Worm (Caenorhabditis elegans) whole organism, late embryonic: Measurements from ENCODE around the gene K02A6.3.

Source experiments
- dve-1 ChIP-seq: sonication (generic microtip); optimal IDR thresholded peaks from 2 replicates; lab custom pipeline; 2017; ENCODE audit warnings: antibody characterized with exemption, mild to moderate bottlenecking, missing genetic modification characterization, missing compliant biosample characterization
- pha-4 ChIP-seq: fragments of 150-350 bp; optimal IDR thresholded peaks from 2 replicates; lab custom pipeline; 2018; ENCODE audit warnings: missing biosample characterization, missing genetic modification reagents, missing genetic modification characterization
- tbx-7 ChIP-seq: sonication (generic microtip); optimal IDR thresholded peaks from 2 replicates; lab custom pipeline; 2016; ENCODE audit warnings: missing genotype, missing genetic modification characterization, missing compliant biosample characterization

ce11 chrX:8218653-8219052 is 13.1 kb downstream of the K02A6.3 start, which contains the start of gene K02A6.4:
- no peak for TF ChIP-seq dve-1
- no peak for TF ChIP-seq tbx-7 (tag; lab: Kevin White, UChicago)
- TF ChIP-seq pha-4 (tag; lab: Kevin White, UChicago): no peak
